Fruit fly (Drosophila melanogaster) whole organism, prepupa: ENCODE measurements around the gene vir-1.

Source experiments
- CG10631 ChIP-seq: fragments of 200-800 bp; sonication (Bioruptor generic); optimal IDR thresholded peaks from 2 replicates; lab custom pipeline; 2016; ENCODE audit warnings: missing biosample characterization, missing genetic modification characterization
- CG16779 ChIP-seq: fragments of 200-800 bp; sonication (Bioruptor generic); optimal IDR thresholded peaks from 3 replicates; lab custom pipeline; 2017; ENCODE audit warnings: missing biosample characterization, mild to moderate bottlenecking, missing genetic modification characterization
- CG3919 ChIP-seq: fragments of 200-800 bp; sonication (Bioruptor generic); optimal IDR thresholded peaks from 3 replicates; lab custom pipeline; 2016; ENCODE audit warnings: missing biosample characterization, missing genetic modification characterization
- CG6854 ChIP-seq: fragments of 200-800 bp; sonication (Bioruptor generic); optimal IDR thresholded peaks from 2 replicates; lab custom pipeline; 2017; ENCODE audit warnings: missing biosample characterization, mild to moderate bottlenecking, missing genetic modification characterization
- CG8319 ChIP-seq: fragments of 200-800 bp; sonication (Bioruptor generic); optimal IDR thresholded peaks from 3 replicates; lab custom pipeline; 2016; ENCODE audit warnings: missing biosample characterization, missing genetic modification characterization
- CG9139 ChIP-seq: fragments of 200-800 bp; sonication (Bioruptor generic); optimal IDR thresholded peaks from 3 replicates; lab custom pipeline; 2017; ENCODE audit warnings: missing biosample characterization, mild to moderate bottlenecking, missing genetic modification characterization
- Gug ChIP-seq: fragments of 200-800 bp; sonication (Bioruptor generic); IDR thresholded peaks from 2 replicates; pipeline ENCODE4 v1.3.6; 2022; ENCODE audit warnings: missing biosample characterization, missing genetic modification characterization
- Lpt ChIP-seq: fragments of 200-800 bp; sonication (Bioruptor generic); optimal IDR thresholded peaks from 3 replicates; lab custom pipeline; 2016; ENCODE audit warnings: missing biosample characterization, missing genetic modification characterization
- Smox ChIP-seq: fragments of 200-800 bp; sonication (Bioruptor generic); optimal IDR thresholded peaks from 3 replicates; lab custom pipeline; 2016; ENCODE audit warnings: missing biosample characterization, missing genetic modification characterization
- dsx ChIP-seq: fragments of 200-800 bp; optimal IDR thresholded peaks from 3 replicates; lab custom pipeline; 2019; ENCODE audit warnings: missing biosample characterization, mild to moderate bottlenecking, missing genetic modification characterization, moderate library complexity; ENCODE audit not compliant: poor library complexity, severe bottlenecking
- fd59A ChIP-seq: fragments of 200-800 bp; sonication (Bioruptor generic); optimal IDR thresholded peaks from 2 replicates; lab custom pipeline; 2017; ENCODE audit warnings: missing biosample characterization, mild to moderate bottlenecking, missing genetic modification characterization, missing genetic modification reagents
- lz ChIP-seq: fragments of 200-800 bp; sonication (Bioruptor generic); optimal IDR thresholded peaks from 3 replicates; lab custom pipeline; 2016; ENCODE audit warnings: missing biosample characterization, missing genetic modification characterization

DNA sequence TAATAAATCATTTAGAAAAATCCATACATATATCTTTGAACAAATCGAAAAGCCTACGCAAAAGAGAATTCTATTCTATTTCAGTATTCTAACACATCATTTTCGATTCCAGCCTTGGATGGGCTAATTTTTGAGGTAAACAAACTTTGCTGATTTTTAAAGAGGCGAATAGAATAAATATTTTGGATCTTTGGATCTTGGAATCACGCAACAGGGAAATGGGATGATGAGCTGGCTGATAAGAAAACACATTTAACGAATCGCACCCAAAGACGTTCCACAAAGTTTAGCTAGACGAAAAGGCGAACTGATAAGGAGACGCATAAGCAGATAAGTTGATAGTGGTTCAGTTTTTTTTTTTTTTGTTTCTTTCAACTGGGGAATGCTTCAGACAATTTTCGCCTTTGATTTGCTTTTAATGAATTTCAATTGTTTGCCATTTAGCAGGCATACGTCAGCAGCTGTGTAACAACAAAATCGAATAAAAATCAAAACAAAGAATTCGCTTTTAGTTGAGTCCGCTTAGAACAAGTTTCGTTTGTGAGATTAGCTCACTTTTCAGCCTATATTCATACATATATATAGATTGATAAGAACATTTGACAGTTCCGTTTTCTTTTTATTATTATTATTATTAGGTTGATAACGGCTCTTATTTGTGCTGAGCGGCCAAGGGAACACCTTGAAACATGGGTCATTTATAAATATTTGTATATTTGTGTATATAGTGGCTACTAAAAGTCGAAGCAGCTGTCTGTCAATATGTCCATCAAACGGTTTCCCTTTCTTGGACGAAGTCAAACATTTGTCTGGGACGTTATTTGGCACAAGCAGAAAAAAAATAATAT is 42.1 kb upstream of the vir-1 start:
- TF ChIP-seq fd59A (GFP tag; lab: Kevin White, UChicago) (no peak), CG8319 (GFP tag; lab: Kevin White, UChicago) (no peak), CG3919 (GFP tag; lab: Kevin White, UChicago) (no peak), dsx (no peak), CG9139 (GFP tag; lab: Kevin White, UChicago) (no peak), Gug (no peak), CG10631 (GFP tag; lab: Kevin White, UChicago) (no peak), CG6854 (GFP tag; lab: Kevin White, UChicago) (no peak), CG16779 (tag; lab: Kevin White, UChicago) (no peak), Smox (GFP tag; lab: Kevin White, UChicago) (no peak), lz (GFP tag; lab: Kevin White, UChicago) (no peak), Lpt (no peak)
